Fruit fly (Drosophila melanogaster) whole organism, embryonic: ENCODE measurements around the gene Tsp5D.
A peak's percentile ranks its signal among the peaks of the same experiment; 100 is the strongest.

Experiments
- Blimp-1 ChIP-seq: fragments of 200-800 bp; sonication (Bioruptor generic); optimal IDR thresholded peaks from 3 replicates; lab custom pipeline; 2018; ENCODE audit warnings: missing biosample characterization, missing genetic modification characterization, mild to moderate bottlenecking, moderate library complexity, missing genetic modification reagents
- CG10431 ChIP-seq: fragments of 200-800 bp; sonication (Bioruptor generic); optimal IDR thresholded peaks from 3 replicates; lab custom pipeline; 2018; ENCODE audit warnings: missing biosample characterization, mild to moderate bottlenecking, missing genetic modification characterization
- CG11504 ChIP-seq: fragments of 200-800 bp; sonication (Bioruptor generic); optimal IDR thresholded peaks from 3 replicates; lab custom pipeline; 2019; ENCODE audit warnings: missing biosample characterization, mild to moderate bottlenecking, missing genetic modification characterization, moderate library complexity
- CG11695 ChIP-seq: fragments of 200-800 bp; sonication (Bioruptor generic); IDR thresholded peaks from 3 replicates; pipeline ENCODE4 v1.3.6; 2022; ENCODE audit warnings: missing biosample characterization, missing genetic modification characterization
- CG11723 ChIP-seq: fragments of 200-800 bp; sonication (Bioruptor generic); optimal IDR thresholded peaks from 2 replicates; lab custom pipeline; 2017; ENCODE audit warnings: missing biosample characterization, mild to moderate bottlenecking, missing genetic modification characterization
- CG12104 ChIP-seq: fragments of 200-800 bp; sonication (Bioruptor generic); optimal IDR thresholded peaks from 3 replicates; lab custom pipeline; 2016; ENCODE audit warnings: missing biosample characterization, missing genetic modification characterization
- CG12299 ChIP-seq: fragments of 200-800 bp; sonication (Bioruptor generic); optimal IDR thresholded peaks from 2 replicates; lab custom pipeline; 2018; ENCODE audit warnings: missing biosample characterization, mild to moderate bottlenecking, missing genetic modification characterization
- CG13424 ChIP-seq: fragments of 200-800 bp; sonication (Bioruptor generic); optimal IDR thresholded peaks from 2 replicates; lab custom pipeline; 2019; ENCODE audit warnings: missing biosample characterization, mild to moderate bottlenecking, missing genetic modification characterization, moderate library complexity
- CG17829 ChIP-seq: fragments of 200-800 bp; optimal IDR thresholded peaks from 2 replicates; lab custom pipeline; 2019; ENCODE audit warnings: missing biosample characterization, mild to moderate bottlenecking, missing genetic modification characterization, moderate library complexity
- CG18262 ChIP-seq: fragments of 200-800 bp; optimal IDR thresholded peaks from 3 replicates; lab custom pipeline; 2019; ENCODE audit warnings: missing biosample characterization, mild to moderate bottlenecking, missing genetic modification characterization, moderate library complexity
- CG2678 ChIP-seq: fragments of 200-800 bp; sonication (Bioruptor generic); optimal IDR thresholded peaks from 3 replicates; lab custom pipeline; 2019; ENCODE audit warnings: missing biosample characterization, mild to moderate bottlenecking, missing genetic modification characterization, moderate library complexity
- CG30403 ChIP-seq: fragments of 200-800 bp; sonication (Bioruptor generic); optimal IDR thresholded peaks from 3 replicates; lab custom pipeline; 2016; ENCODE audit warnings: missing biosample characterization, missing genetic modification characterization
- CG31441 ChIP-seq: fragments of 200-800 bp; sonication (Bioruptor generic); IDR thresholded peaks from 2 replicates; pipeline ENCODE4 v1.3.6; 2022; ENCODE audit warnings: missing biosample characterization, missing genetic modification characterization
- CG4404 ChIP-seq: fragments of 200-800 bp; sonication (Bioruptor generic); IDR thresholded peaks from 2 replicates; pipeline ENCODE4 v1.3.6; 2022; ENCODE audit warnings: missing biosample characterization, missing genetic modification characterization
- CG7556 ChIP-seq: fragments of 200-800 bp; sonication (Bioruptor generic); optimal IDR thresholded peaks from 2 replicates; lab custom pipeline; 2017; ENCODE audit warnings: missing biosample characterization, mild to moderate bottlenecking, missing genetic modification characterization
- CG8290 ChIP-seq, 3 experiments: fragments of 200-800 bp; sonication (Bioruptor generic); optimal IDR thresholded peaks; 2 replicates each; lab custom pipeline; 2016 to 2019; ENCODE audit warnings: missing biosample characterization in 3 of 3, missing genetic modification characterization in 3 of 3, mild to moderate bottlenecking in 2 of 3, moderate library complexity in 1 of 3
- CG8924 ChIP-seq: fragments of 200-800 bp; optimal IDR thresholded peaks from 3 replicates; lab custom pipeline; 2019; ENCODE audit warnings: missing biosample characterization, mild to moderate bottlenecking, missing genetic modification characterization, moderate library complexity
- CoRest ChIP-seq: fragments of 200-800 bp; sonication (Bioruptor generic); optimal IDR thresholded peaks from 3 replicates; lab custom pipeline; 2018; ENCODE audit warnings: missing biosample characterization, mild to moderate bottlenecking, missing genetic modification characterization, moderate library complexity
- D ChIP-seq, 2 experiments: fragments of 200-800 bp in 1 of 2; fragments of >200 bp in 1 of 2; sonication (Bioruptor generic) in 1 of 2; optimal IDR thresholded peaks; 2 replicates in 1 of 2; 3 replicates in 1 of 2; lab custom pipeline; 2017; ENCODE audit warnings: mild to moderate bottlenecking in 1 of 2, missing biosample characterization in 1 of 2, missing genetic modification characterization in 1 of 2, missing genetic modification reagents in 1 of 2
- D19A ChIP-seq: fragments of 200-800 bp; optimal IDR thresholded peaks from 3 replicates; lab custom pipeline; 2019; ENCODE audit warnings: missing biosample characterization, mild to moderate bottlenecking, missing genetic modification characterization, moderate library complexity
- Deaf1 ChIP-seq: fragments of 200-800 bp; optimal IDR thresholded peaks from 3 replicates; lab custom pipeline; 2019; ENCODE audit warnings: missing biosample characterization, mild to moderate bottlenecking, missing genetic modification characterization, moderate library complexity
- HLH3B ChIP-seq: fragments of 200-800 bp; sonication (Bioruptor generic); IDR thresholded peaks from 2 replicates; pipeline ENCODE4 v1.3.6; 2022; ENCODE audit warnings: missing biosample characterization, missing genetic modification characterization
- HLH4C ChIP-seq: fragments of 200-800 bp; sonication (Bioruptor generic); IDR thresholded peaks from 3 replicates; pipeline ENCODE4 v1.3.6; 2022; ENCODE audit warnings: missing biosample characterization, missing genetic modification characterization; ENCODE audit not compliant: partially characterized antibody
- Jarid2 ChIP-seq: fragments of 200-800 bp; sonication (Bioruptor generic); optimal IDR thresholded peaks from 3 replicates; lab custom pipeline; 2017; ENCODE audit warnings: mild to moderate bottlenecking, missing biosample characterization, missing genetic modification reagents, missing genetic modification characterization
- Nf-YB ChIP-seq: fragments of 200-800 bp; sonication (Bioruptor generic); optimal IDR thresholded peaks from 3 replicates; lab custom pipeline; 2019; ENCODE audit warnings: missing biosample characterization, mild to moderate bottlenecking, missing genetic modification characterization, moderate library complexity
- Opbp ChIP-seq: fragments of 200-800 bp; sonication (Bioruptor generic); IDR thresholded peaks from 3 replicates; pipeline ENCODE4 v1.3.6; 2022; ENCODE audit warnings: missing biosample characterization, missing genetic modification characterization; ENCODE audit not compliant: partially characterized antibody
- PHDP ChIP-seq: fragments of 200-800 bp; sonication (Bioruptor generic); optimal IDR thresholded peaks from 3 replicates; lab custom pipeline; 2018; ENCODE audit warnings: missing biosample characterization, mild to moderate bottlenecking, missing genetic modification characterization, moderate library complexity
- Sox100B ChIP-seq: fragments of 200-800 bp; sonication (Bioruptor generic); optimal IDR thresholded peaks from 3 replicates; lab custom pipeline; 2018; ENCODE audit warnings: missing biosample characterization, mild to moderate bottlenecking, missing genetic modification characterization
- Sox102F ChIP-seq: fragments of 200-800 bp; sonication (Bioruptor generic); optimal IDR thresholded peaks from 2 replicates; lab custom pipeline; 2018; ENCODE audit warnings: missing biosample characterization, mild to moderate bottlenecking, missing genetic modification characterization, moderate library complexity
- Tbp ChIP-seq: fragments of >200 bp; optimal IDR thresholded peaks from 2 replicates; lab custom pipeline; 2018; ENCODE audit warnings: missing biosample characterization, missing genetic modification characterization
- Xrp1 ChIP-seq: fragments of 200-800 bp; sonication (Bioruptor generic); IDR thresholded peaks from 2 replicates; pipeline ENCODE4 v1.3.6; 2022; ENCODE audit warnings: missing biosample characterization, missing genetic modification characterization
- caup ChIP-seq: fragments of 200-800 bp; sonication (Bioruptor generic); optimal IDR thresholded peaks from 3 replicates; lab custom pipeline; 2017; ENCODE audit warnings: missing biosample characterization, mild to moderate bottlenecking, missing genetic modification characterization, moderate library complexity; ENCODE audit not compliant: severe bottlenecking
- chm ChIP-seq: fragments of 200-800 bp; sonication (Bioruptor generic); IDR thresholded peaks from 2 replicates; pipeline ENCODE4 v1.3.6; 2022; ENCODE audit warnings: missing biosample characterization, missing genetic modification characterization
- ci ChIP-seq: fragments of 200-800 bp; sonication (Bioruptor generic); IDR thresholded peaks from 3 replicates; pipeline ENCODE4 v1.3.6; 2022; ENCODE audit warnings: missing biosample characterization, missing genetic modification characterization
- dpn ChIP-seq, 2 experiments: fragments of 200-800 bp; sonication (Bioruptor generic); optimal IDR thresholded peaks; 3 replicates each; lab custom pipeline; 2016; ENCODE audit warnings: missing biosample characterization in 2 of 2, missing genetic modification characterization in 2 of 2
- ewg ChIP-seq: fragments of 200-800 bp; sonication (Bioruptor generic); optimal IDR thresholded peaks from 3 replicates; lab custom pipeline; 2017; ENCODE audit warnings: mild to moderate bottlenecking, missing biosample characterization, missing genetic modification reagents, missing genetic modification characterization
- grau ChIP-seq: fragments of 200-800 bp; optimal IDR thresholded peaks from 3 replicates; lab custom pipeline; 2019; ENCODE audit warnings: missing biosample characterization, mild to moderate bottlenecking, missing genetic modification characterization, moderate library complexity
- hkb ChIP-seq, 2 experiments: fragments of 200-800 bp in 1 of 2; fragments of >200 bp in 1 of 2; sonication (Bioruptor generic) in 1 of 2; IDR thresholded peaks in 1 of 2; optimal IDR thresholded peaks in 1 of 2; 2 replicates each; pipeline versions ENCODE4 v1.3.6 to Lab custom; 2017 to 2022; ENCODE audit warnings: missing biosample characterization in 1 of 2, missing genetic modification characterization in 1 of 2
- pan ChIP-seq, 4 experiments: fragments of >200 bp in 3 of 4; fragments of 200-800 bp in 1 of 4; sonication (Bioruptor generic) in 1 of 4; optimal IDR thresholded peaks in 3 of 4; IDR thresholded peaks in 1 of 4; 2 replicates each; pipeline versions ENCODE4 v1.3.6 to Lab custom; 2017 to 2022; ENCODE audit warnings: missing biosample characterization in 2 of 4, missing genetic modification characterization in 2 of 4, mixed read lengths in 1 of 4
- phol ChIP-seq: fragments of 200-800 bp; sonication (Bioruptor generic); optimal IDR thresholded peaks from 3 replicates; lab custom pipeline; 2018; ENCODE audit warnings: missing biosample characterization, mild to moderate bottlenecking, missing genetic modification characterization, moderate library complexity
- pros ChIP-seq: fragments of 200-800 bp; sonication (Bioruptor generic); optimal IDR thresholded peaks from 3 replicates; lab custom pipeline; 2019; ENCODE audit warnings: missing biosample characterization, mild to moderate bottlenecking, missing genetic modification characterization, moderate library complexity
- row ChIP-seq: fragments of 200-800 bp; sonication (Bioruptor generic); IDR thresholded peaks from 3 replicates; pipeline ENCODE4 v1.3.6; 2022; ENCODE audit warnings: missing biosample characterization, missing genetic modification characterization
- sc ChIP-seq, 3 experiments: fragments of >200 bp in 2 of 3; fragments of 200-800 bp in 1 of 3; sonication (Bioruptor generic) in 1 of 3; optimal IDR thresholded peaks; 2 replicates in 2 of 3; 3 replicates in 1 of 3; lab custom pipeline; 2017; ENCODE audit warnings: mild to moderate bottlenecking in 1 of 3, missing biosample characterization in 1 of 3, missing genetic modification characterization in 1 of 3, missing genetic modification reagents in 1 of 3
- unpg ChIP-seq: fragments of 200-800 bp; sonication (Bioruptor generic); optimal IDR thresholded peaks from 3 replicates; lab custom pipeline; 2018; ENCODE audit warnings: missing biosample characterization, mild to moderate bottlenecking, missing genetic modification characterization, moderate library complexity
- usp ChIP-seq: fragments of >200 bp; optimal IDR thresholded peaks from 2 replicates; lab custom pipeline; 2017; ENCODE audit warnings: missing biosample characterization, missing genetic modification characterization

Tsp5D gene

dm6 chrX:6077043-6077547, 2.4 kb upstream of the Tsp5D start (continued):
- TF ChIP-seq pan (optimal IDR thresholded peaks at IDR 0.05; lab: Kevin White, UChicago) = no peak
- peak in 1 of 2 experiments; percentile 16 for TF ChIP-seq pan (GFP tag; optimal IDR thresholded peaks at IDR 0.05 in 1 of 2, IDR thresholded peaks at IDR 0.05 in 1 of 2)
- TF ChIP-seq CG11695 (GFP tag; lab: Robert Waterston, UW) = 0 out of 3 replicates have a peak, but pooled peaks have one; percentile 25
- peak; percentile 42 for TF ChIP-seq CoRest (tag; lab: Kevin White, UChicago)
- peak; percentile 49 for TF ChIP-seq CG18262 (tag; lab: Kevin White, UChicago)
- TF ChIP-seq Blimp-1 = peak; percentile 78
- TF ChIP-seq CG7556 (GFP tag; lab: Kevin White, UChicago) = peak; percentile 30
- TF ChIP-seq D19A (tag; lab: Kevin White, UChicago) = peak; percentile 24
- 0 out of 3 replicates have a peak, but pooled peaks have one; percentile 29 for TF ChIP-seq Opbp
- TF ChIP-seq sc (optimal IDR thresholded peaks at IDR 0.05; lab: Kevin White, UChicago) = no peak
- TF ChIP-seq sc (GFP tag; optimal IDR thresholded peaks at IDR 0.05; lab: Kevin White, UChicago) = peak; percentile 19
- TF ChIP-seq CG12299 = peak; percentile 2
- TF ChIP-seq ci (GFP tag; lab: Robert Waterston, UW) = 0 out of 3 replicates have a peak, but pooled peaks have one; percentile 51
- peak; percentile 15; the same call in 1 of the 2 replicates for TF ChIP-seq HLH3B (GFP tag; lab: Robert Waterston, UW)
- TF ChIP-seq Nf-YB (GFP tag; lab: Kevin White, UChicago) = no peak
- peak; percentile 36 for TF ChIP-seq CG8924 (tag; lab: Kevin White, UChicago)
- peak; percentile 8 for TF ChIP-seq CG10431 (GFP tag; lab: Kevin White, UChicago)
- TF ChIP-seq chm = peak; percentile 6; the same call in 1 of the 2 replicates
- TF ChIP-seq Sox100B (GFP tag; lab: Kevin White, UChicago) = peak; percentile 38
- peak; percentile 10 for TF ChIP-seq CG11723 (GFP tag; lab: Kevin White, UChicago)
- TF ChIP-seq ewg (GFP tag; lab: Kevin White, UChicago) = peak; percentile 14
- peak; percentile 36 for TF ChIP-seq grau (tag; lab: Kevin White, UChicago)
- peak; percentile 49 for TF ChIP-seq PHDP
- peak; percentile 19 for TF ChIP-seq CG17829 (tag; lab: Kevin White, UChicago)
- TF ChIP-seq dpn (GFP tag; optimal IDR thresholded peaks at IDR 0.05; lab: Kevin White, UChicago) = peak in 1 of 2 experiments; percentile 32
- TF ChIP-seq unpg (GFP tag; lab: Kevin White, UChicago) = peak; percentile 44
- TF ChIP-seq Xrp1 (GFP tag; lab: Robert Waterston, UW) = peak; percentile 29; the same call in 1 of the 2 replicates
- no peak for TF ChIP-seq caup (GFP tag; lab: Kevin White, UChicago)
- TF ChIP-seq phol = peak; percentile 49
- no peak for TF ChIP-seq hkb (optimal IDR thresholded peaks at IDR 0.05; lab: Kevin White, UChicago)
- peak; percentile 26; the same call in 1 of the 2 replicates for TF ChIP-seq hkb (GFP tag; IDR thresholded peaks at IDR 0.05; lab: Robert Waterston, UW)
- TF ChIP-seq CG30403 (GFP tag; lab: Kevin White, UChicago) = peak; percentile 40
- TF ChIP-seq pros = peak; percentile 16
- TF ChIP-seq Sox102F (GFP tag; lab: Kevin White, UChicago) = peak; percentile 72
- peak; percentile 48 for TF ChIP-seq CG13424 (tag; lab: Kevin White, UChicago)
- TF ChIP-seq CG12104 (GFP tag; lab: Kevin White, UChicago) = peak; percentile 5
- TF ChIP-seq HLH4C = no peak
- peak; percentile 72 for TF ChIP-seq CG11504 (tag; lab: Kevin White, UChicago)
- TF ChIP-seq Deaf1 (tag; lab: Kevin White, UChicago) = peak; percentile 60
- TF ChIP-seq Tbp (GFP tag; lab: Kevin White, UChicago) = no peak
- no peak for TF ChIP-seq CG8290 (GFP tag; optimal IDR thresholded peaks at IDR 0.05; lab: Kevin White, UChicago)
- peak in 1 of 2 experiments; percentile 54 for TF ChIP-seq CG8290 (tag; optimal IDR thresholded peaks at IDR 0.05; lab: Kevin White, UChicago)
- TF ChIP-seq CG2678 = peak; percentile 56
- TF ChIP-seq CG4404 (GFP tag; lab: Robert Waterston, UW) = no peak
- TF ChIP-seq usp (GFP tag; lab: Kevin White, UChicago) = no peak
- no peak for TF ChIP-seq D (optimal IDR thresholded peaks at IDR 0.05; lab: Kevin White, UChicago)
- TF ChIP-seq D (GFP tag; optimal IDR thresholded peaks at IDR 0.05; lab: Kevin White, UChicago) = peak; percentile 8
- peak; percentile 26 for TF ChIP-seq row (GFP tag; lab: Robert Waterston, UW)
- TF ChIP-seq CG31441 (GFP tag; lab: Robert Waterston, UW) = peak; percentile 68
- peak; percentile 31 for TF ChIP-seq Jarid2 (GFP tag; lab: Kevin White, UChicago)
